Fruit fly (Drosophila melanogaster) whole organism, embryonic: ENCODE measurements around the gene Myo10A.

Source experiments
- Ada2b ChIP-seq: fragments of 200-800 bp; sonication (Bioruptor generic); IDR thresholded peaks from 2 replicates; pipeline ENCODE4 v1.3.6; 2022; ENCODE audit warnings: missing biosample characterization, missing genetic modification characterization
- CG10209 ChIP-seq: fragments of 200-800 bp; sonication (Bioruptor generic); optimal IDR thresholded peaks from 3 replicates; lab custom pipeline; 2017; ENCODE audit warnings: missing biosample characterization, mild to moderate bottlenecking, missing genetic modification characterization, missing genetic modification reagents
- CG10979 ChIP-seq: fragments of 200-800 bp; sonication (Bioruptor generic); optimal IDR thresholded peaks from 2 replicates; lab custom pipeline; 2018; ENCODE audit warnings: missing biosample characterization, mild to moderate bottlenecking, missing genetic modification characterization, moderate library complexity
- CG12071 ChIP-seq: fragments of 200-800 bp; sonication (Bioruptor generic); optimal IDR thresholded peaks from 3 replicates; lab custom pipeline; 2018; ENCODE audit warnings: missing biosample characterization, mild to moderate bottlenecking, missing genetic modification characterization
- CG12104 ChIP-seq: fragments of 200-800 bp; sonication (Bioruptor generic); optimal IDR thresholded peaks from 3 replicates; lab custom pipeline; 2016; ENCODE audit warnings: missing biosample characterization, missing genetic modification characterization
- CG14050 ChIP-seq: fragments of 200-800 bp; sonication (Bioruptor generic); IDR thresholded peaks from 3 replicates; pipeline ENCODE4 v1.3.6; 2022; ENCODE audit warnings: missing biosample characterization, missing genetic modification characterization
- CG14710 ChIP-seq: fragments of 200-800 bp; sonication (Bioruptor generic); optimal IDR thresholded peaks from 3 replicates; lab custom pipeline; 2019; ENCODE audit warnings: missing biosample characterization, mild to moderate bottlenecking, missing genetic modification characterization, moderate library complexity
- CG16815 ChIP-seq: fragments of 200-800 bp; sonication (Bioruptor generic); optimal IDR thresholded peaks from 3 replicates; lab custom pipeline; 2017; ENCODE audit warnings: missing biosample characterization, mild to moderate bottlenecking, missing genetic modification characterization
- CG17385 ChIP-seq: fragments of 200-800 bp; sonication (Bioruptor generic); optimal IDR thresholded peaks from 3 replicates; lab custom pipeline; 2018; ENCODE audit warnings: missing biosample characterization, mild to moderate bottlenecking, missing genetic modification characterization
- CG30431 ChIP-seq: fragments of 200-800 bp; sonication (Bioruptor generic); optimal IDR thresholded peaks from 2 replicates; lab custom pipeline; 2017; ENCODE audit warnings: missing biosample characterization, missing genetic modification characterization
- CG3407 ChIP-seq: fragments of 200-800 bp; sonication (Bioruptor generic); optimal IDR thresholded peaks from 2 replicates; lab custom pipeline; 2018; ENCODE audit warnings: missing biosample characterization, mild to moderate bottlenecking, missing genetic modification characterization
- CG34422 ChIP-seq: fragments of 200-800 bp; sonication (Bioruptor generic); IDR thresholded peaks from 3 replicates; pipeline ENCODE4 v1.3.6; 2022; ENCODE audit warnings: missing biosample characterization, missing genetic modification characterization
- CG3726 ChIP-seq: fragments of 200-800 bp; sonication (Bioruptor generic); IDR thresholded peaks from 3 replicates; pipeline ENCODE4, ENCODE4 v1.3.6; 2022; ENCODE audit warnings: missing biosample characterization, missing genetic modification characterization
- CG4820 ChIP-seq: fragments of 200-800 bp; sonication (Bioruptor generic); optimal IDR thresholded peaks from 3 replicates; lab custom pipeline; 2016; ENCODE audit warnings: missing biosample characterization, missing genetic modification characterization
- CG5180 ChIP-seq: fragments of 200-800 bp; sonication (Bioruptor generic); optimal IDR thresholded peaks from 3 replicates; lab custom pipeline; 2017; ENCODE audit warnings: missing biosample characterization, missing genetic modification characterization, mild to moderate bottlenecking, moderate library complexity, missing genetic modification reagents
- CG5245 ChIP-seq: fragments of 200-800 bp; sonication (Bioruptor generic); optimal IDR thresholded peaks from 3 replicates; lab custom pipeline; 2016; ENCODE audit warnings: missing biosample characterization, missing genetic modification characterization
- CG6654 ChIP-seq: fragments of 200-800 bp; sonication (Bioruptor generic); optimal IDR thresholded peaks from 2 replicates; lab custom pipeline; 2017; ENCODE audit warnings: missing biosample characterization, mild to moderate bottlenecking, missing genetic modification characterization
- CG7556 ChIP-seq: fragments of 200-800 bp; sonication (Bioruptor generic); optimal IDR thresholded peaks from 2 replicates; lab custom pipeline; 2017; ENCODE audit warnings: missing biosample characterization, mild to moderate bottlenecking, missing genetic modification characterization
- CG9437 ChIP-seq: fragments of 200-800 bp; sonication (Bioruptor generic); optimal IDR thresholded peaks from 2 replicates; lab custom pipeline; 2018; ENCODE audit warnings: missing biosample characterization, mild to moderate bottlenecking, missing genetic modification characterization
- CrebB ChIP-seq: fragments of 200-800 bp; sonication (Bioruptor generic); optimal IDR thresholded peaks from 3 replicates; lab custom pipeline; 2018; ENCODE audit warnings: missing biosample characterization, mild to moderate bottlenecking, missing genetic modification characterization
- Fer3 ChIP-seq: fragments of 200-800 bp; sonication (Bioruptor generic); optimal IDR thresholded peaks from 2 replicates; lab custom pipeline; 2018; ENCODE audit warnings: missing biosample characterization, mild to moderate bottlenecking, missing genetic modification characterization, moderate library complexity
- HLH3B ChIP-seq: fragments of 200-800 bp; sonication (Bioruptor generic); IDR thresholded peaks from 2 replicates; pipeline ENCODE4 v1.3.6; 2022; ENCODE audit warnings: missing biosample characterization, missing genetic modification characterization
- HLH4C ChIP-seq: fragments of 200-800 bp; sonication (Bioruptor generic); IDR thresholded peaks from 3 replicates; pipeline ENCODE4 v1.3.6; 2022; ENCODE audit warnings: missing biosample characterization, missing genetic modification characterization; ENCODE audit not compliant: partially characterized antibody
- Hand ChIP-seq: fragments of 200-800 bp; sonication (Bioruptor generic); optimal IDR thresholded peaks from 2 replicates; lab custom pipeline; 2017; ENCODE audit warnings: mild to moderate bottlenecking, missing biosample characterization, missing genetic modification reagents, missing genetic modification characterization
- Hey ChIP-seq: fragments of 200-800 bp; sonication (Bioruptor generic); optimal IDR thresholded peaks from 3 replicates; lab custom pipeline; 2018; ENCODE audit warnings: missing biosample characterization, mild to moderate bottlenecking, missing genetic modification characterization
- HmgD ChIP-seq: fragments of 200-800 bp; sonication (Bioruptor generic); optimal IDR thresholded peaks from 3 replicates; lab custom pipeline; 2016; ENCODE audit warnings: missing biosample characterization, missing genetic modification characterization
- HmgZ ChIP-seq: fragments of 200-800 bp; sonication (Bioruptor generic); optimal IDR thresholded peaks from 2 replicates; lab custom pipeline; 2018; ENCODE audit warnings: missing biosample characterization, mild to moderate bottlenecking, missing genetic modification characterization
- Hmx ChIP-seq: fragments of 200-800 bp; sonication (Bioruptor generic); optimal IDR thresholded peaks from 2 replicates; lab custom pipeline; 2016; ENCODE audit warnings: missing biosample characterization, missing genetic modification characterization
- Hr51 ChIP-seq, 2 experiments: fragments of 200-800 bp; sonication (Bioruptor generic); optimal IDR thresholded peaks; 2 replicates in 1 of 2; 3 replicates in 1 of 2; lab custom pipeline; 2016 to 2018; ENCODE audit warnings: missing biosample characterization in 2 of 2, missing genetic modification characterization in 2 of 2, mild to moderate bottlenecking in 1 of 2, moderate library complexity in 1 of 2
- Jarid2 ChIP-seq: fragments of 200-800 bp; sonication (Bioruptor generic); optimal IDR thresholded peaks from 3 replicates; lab custom pipeline; 2017; ENCODE audit warnings: mild to moderate bottlenecking, missing biosample characterization, missing genetic modification reagents, missing genetic modification characterization
- Lhr ChIP-seq: fragments of 200-800 bp; sonication (Bioruptor generic); optimal IDR thresholded peaks from 3 replicates; lab custom pipeline; 2017; ENCODE audit warnings: mild to moderate bottlenecking, missing biosample characterization, missing genetic modification reagents, missing genetic modification characterization
- Med ChIP-seq: fragments of 200-800 bp; sonication (Bioruptor generic); peaks from one replicate; lab custom pipeline; 2016; ENCODE audit warnings: missing biosample characterization, missing genetic modification characterization, mild to moderate bottlenecking, inconsistent platforms, moderate library complexity
- Ptx1 ChIP-seq: fragments of 200-800 bp; sonication (Bioruptor generic); IDR thresholded peaks from 2 replicates; pipeline ENCODE4 v1.3.6; 2022; ENCODE audit warnings: missing biosample characterization, missing genetic modification characterization
- Rfx ChIP-seq: fragments of 200-800 bp; sonication (Bioruptor generic); IDR thresholded peaks from 2 replicates; pipeline ENCODE4 v1.3.6; 2022; ENCODE audit warnings: missing biosample characterization, missing genetic modification characterization
- Scr ChIP-seq: fragments of 200-800 bp; sonication (Bioruptor generic); IDR thresholded peaks from 2 replicates; pipeline ENCODE4 v1.3.6; 2022; ENCODE audit warnings: missing biosample characterization, missing genetic modification characterization; ENCODE audit not compliant: partially characterized antibody
- Ssrp ChIP-seq: fragments of 200-800 bp; sonication (Bioruptor generic); optimal IDR thresholded peaks from 2 replicates; lab custom pipeline; 2018; ENCODE audit warnings: missing biosample characterization, mild to moderate bottlenecking, missing genetic modification characterization, moderate library complexity
- Xrp1 ChIP-seq: fragments of 200-800 bp; sonication (Bioruptor generic); IDR thresholded peaks from 2 replicates; pipeline ENCODE4 v1.3.6; 2022; ENCODE audit warnings: missing biosample characterization, missing genetic modification characterization
- chif ChIP-seq, 2 experiments: fragments of 200-800 bp; sonication (Bioruptor generic); optimal IDR thresholded peaks; 3 replicates each; lab custom pipeline; 2016; ENCODE audit warnings: missing biosample characterization in 2 of 2, missing genetic modification characterization in 2 of 2
- dm ChIP-seq: fragments of 200-800 bp; sonication (Bioruptor generic); optimal IDR thresholded peaks from 3 replicates; lab custom pipeline; 2016; ENCODE audit warnings: missing biosample characterization, missing genetic modification characterization
- ken ChIP-seq: fragments of 200-800 bp; sonication (Bioruptor generic); IDR thresholded peaks from 3 replicates; pipeline ENCODE4 v1.3.6; 2022; ENCODE audit warnings: missing biosample characterization, missing genetic modification characterization
- lilli ChIP-seq: fragments of 200-800 bp; sonication (Bioruptor generic); optimal IDR thresholded peaks from 3 replicates; lab custom pipeline; 2016; ENCODE audit warnings: missing biosample characterization, missing genetic modification characterization
- nmo ChIP-seq: fragments of 200-800 bp; sonication (Bioruptor generic); optimal IDR thresholded peaks from 2 replicates; lab custom pipeline; 2018; ENCODE audit warnings: missing biosample characterization, mild to moderate bottlenecking, missing genetic modification characterization, moderate library complexity
- prd ChIP-seq, 3 experiments: fragments of >200 bp in 2 of 3; fragments of 200-800 bp in 1 of 3; sonication (Bioruptor generic) in 1 of 3; optimal IDR thresholded peaks in 2 of 3; IDR thresholded peaks in 1 of 3; 2 replicates in 2 of 3; 3 replicates in 1 of 3; pipeline versions ENCODE4 v1.3.6 to Lab custom; 2017 to 2022; ENCODE audit warnings: missing biosample characterization in 1 of 3, missing genetic modification characterization in 1 of 3
- row ChIP-seq: fragments of 200-800 bp; sonication (Bioruptor generic); IDR thresholded peaks from 3 replicates; pipeline ENCODE4 v1.3.6; 2022; ENCODE audit warnings: missing biosample characterization, missing genetic modification characterization
- seq ChIP-seq: fragments of 200-800 bp; sonication (Bioruptor generic); IDR thresholded peaks from 2 replicates; pipeline ENCODE4 v1.3.6; 2022; ENCODE audit warnings: missing biosample characterization, missing genetic modification characterization
- stwl ChIP-seq: fragments of 200-800 bp; sonication (Bioruptor generic); optimal IDR thresholded peaks from 3 replicates; lab custom pipeline; 2018; ENCODE audit warnings: missing biosample characterization, mild to moderate bottlenecking, missing genetic modification characterization, moderate library complexity
- wor ChIP-seq: fragments of 200-800 bp; sonication (Bioruptor generic); IDR thresholded peaks from 2 replicates; pipeline ENCODE4 v1.3.6; 2022; ENCODE audit warnings: missing biosample characterization, missing genetic modification characterization
- z ChIP-seq: fragments of 200-800 bp; sonication (Bioruptor generic); IDR thresholded peaks from 3 replicates; pipeline ENCODE4 v1.3.6; 2022; ENCODE audit warnings: missing biosample characterization, missing genetic modification characterization

Gene Myo10A

dm6 chrX:10966978-10967731 lies 36.5 kb downstream of the Myo10A start, which contains the start of gene C901 (continued):
- TF ChIP-seq Ssrp (tag; lab: Kevin White, UChicago) (peak; percentile 80), Hr51 (GFP tag; optimal IDR thresholded peaks at IDR 0.05; lab: Kevin White, UChicago) (peak in 1 of 2 experiments; percentile 85), CrebB (tag; lab: Kevin White, UChicago) (peak; percentile 12), seq (0 out of 2 replicates have a peak, but pooled peaks have one; percentile 27), CG3726 (0 out of 3 replicates have a peak, but pooled peaks have one; percentile 56), CG12104 (peak; percentile 41), dm (no peak), Jarid2 (GFP tag; lab: Kevin White, UChicago) (no peak), CG7556 (peak; percentile 71), chif (GFP tag; optimal IDR thresholded peaks at IDR 0.05; lab: Kevin White, UChicago) (no peak), CG12071 (GFP tag; lab: Kevin White, UChicago) (no peak), CG5245 (GFP tag; lab: Kevin White, UChicago) (peak; percentile 21), Hmx (GFP tag; lab: Kevin White, UChicago) (no peak), CG6654 (peak; percentile 31), CG34422 (GFP tag; lab: Robert Waterston, UW) (0 out of 3 replicates have a peak, but pooled peaks have one; percentile 27), CG10979 (tag; lab: Kevin White, UChicago) (peak; percentile 89), prd (optimal IDR thresholded peaks at IDR 0.05; lab: Kevin White, UChicago) (no peak), prd (GFP tag; IDR thresholded peaks at IDR 0.05; lab: Robert Waterston, UW) (peak; percentile 61), CG17385 (GFP tag; lab: Kevin White, UChicago) (peak; percentile 64), Hand (GFP tag; lab: Kevin White, UChicago) (no peak), CG30431 (GFP tag; lab: Kevin White, UChicago) (peak; percentile 4), HmgZ (tag; lab: Kevin White, UChicago) (peak; percentile 28), CG3407 (GFP tag; lab: Kevin White, UChicago) (peak; percentile 57), Xrp1 (GFP tag; lab: Robert Waterston, UW) (peak; percentile 75), CG14050 (peak; percentile 44; the same call in 2 of the 3 replicates), Rfx (GFP tag; lab: Robert Waterston, UW) (peak; percentile 45; the same call in 1 of the 2 replicates), CG10209 (GFP tag; lab: Kevin White, UChicago) (peak; percentile 55), Ptx1 (peak; percentile 66), Med (GFP tag; lab: Kevin White, UChicago) (peak; percentile 11), HmgD (GFP tag; lab: Kevin White, UChicago) (no peak), stwl (tag; lab: Kevin White, UChicago) (no peak), z (GFP tag; lab: Robert Waterston, UW) (no peak), wor (GFP tag; lab: Robert Waterston, UW) (peak; percentile 51; the same call in 1 of the 2 replicates), Fer3 (tag; lab: Kevin White, UChicago) (peak; percentile 51), CG14710 (peak; percentile 80), Ada2b (peak; percentile 49), CG4820 (GFP tag; lab: Kevin White, UChicago) (peak; percentile 38), CG9437 (GFP tag; lab: Kevin White, UChicago) (peak; percentile 69), ken (no peak), CG5180 (GFP tag; lab: Kevin White, UChicago) (peak; percentile 36), HLH3B (GFP tag; lab: Robert Waterston, UW) (peak; percentile 74), nmo (peak; percentile 85), CG16815 (peak; percentile 5), Hey (no peak), Scr (no peak), Lhr (peak; percentile 26), lilli (GFP tag; lab: Kevin White, UChicago) (peak; percentile 10), HLH4C (no peak), row (GFP tag; lab: Robert Waterston, UW) (peak; percentile 61)
